Fruit fly (Drosophila melanogaster) whole organism, embryonic: ENCODE measurements around the gene ArgRS-m.

ENCODE experiments used
- Antp ChIP-seq: fragments of 200-800 bp; sonication (Bioruptor generic); optimal IDR thresholded peaks from 3 replicates; lab custom pipeline; 2016; ENCODE audit warnings: missing biosample characterization, missing genetic modification characterization
- Bdp1 ChIP-seq: fragments of 200-800 bp; sonication (Bioruptor generic); optimal IDR thresholded peaks from 3 replicates; lab custom pipeline; 2016; ENCODE audit warnings: missing biosample characterization, missing genetic modification characterization
- Bgb ChIP-seq: fragments of 200-800 bp; sonication (Bioruptor generic); IDR thresholded peaks from 2 replicates; pipeline ENCODE4 v1.3.6; 2022; ENCODE audit warnings: missing biosample characterization, missing genetic modification characterization; ENCODE audit not compliant: partially characterized antibody
- CG11696 ChIP-seq: fragments of 200-800 bp; sonication (Bioruptor generic); IDR thresholded peaks from 2 replicates; pipeline ENCODE4 v1.3.6; 2022; ENCODE audit warnings: missing biosample characterization, missing genetic modification characterization
- CG13775 ChIP-seq: fragments of 200-800 bp; sonication (Bioruptor generic); optimal IDR thresholded peaks from 3 replicates; lab custom pipeline; 2017; ENCODE audit warnings: missing biosample characterization, mild to moderate bottlenecking, missing genetic modification characterization
- CG14860 ChIP-seq: fragments of 200-800 bp; sonication (Bioruptor generic); IDR thresholded peaks from 3 replicates; pipeline ENCODE4 v1.3.6; 2022; ENCODE audit warnings: missing biosample characterization, missing genetic modification characterization; ENCODE audit not compliant: partially characterized antibody
- CG16863 ChIP-seq: fragments of 200-800 bp; sonication (Bioruptor generic); optimal IDR thresholded peaks from 3 replicates; lab custom pipeline; 2016; ENCODE audit warnings: missing biosample characterization, missing genetic modification characterization
- CG17385 ChIP-seq: fragments of 200-800 bp; sonication (Bioruptor generic); optimal IDR thresholded peaks from 3 replicates; lab custom pipeline; 2018; ENCODE audit warnings: missing biosample characterization, mild to moderate bottlenecking, missing genetic modification characterization
- CG17802 ChIP-seq: fragments of 200-800 bp; sonication (Bioruptor generic); optimal IDR thresholded peaks from 2 replicates; lab custom pipeline; 2018; ENCODE audit warnings: missing biosample characterization, mild to moderate bottlenecking, missing genetic modification characterization, moderate library complexity
- CG3065 ChIP-seq: fragments of 200-800 bp; sonication (Bioruptor generic); optimal IDR thresholded peaks from 2 replicates; lab custom pipeline; 2016; ENCODE audit warnings: missing biosample characterization, missing genetic modification characterization
- CG6791 ChIP-seq: fragments of 200-800 bp; sonication (Bioruptor generic); IDR thresholded peaks from 3 replicates; pipeline ENCODE4 v1.3.6; 2022; ENCODE audit warnings: missing biosample characterization, missing genetic modification characterization; ENCODE audit not compliant: partially characterized antibody
- CG7556 ChIP-seq: fragments of 200-800 bp; sonication (Bioruptor generic); optimal IDR thresholded peaks from 2 replicates; lab custom pipeline; 2017; ENCODE audit warnings: missing biosample characterization, mild to moderate bottlenecking, missing genetic modification characterization
- CG8089 ChIP-seq: fragments of 200-800 bp; sonication (Bioruptor generic); optimal IDR thresholded peaks from 3 replicates; lab custom pipeline; 2016; ENCODE audit warnings: missing biosample characterization, missing genetic modification characterization
- CG8944 ChIP-seq: fragments of 200-800 bp; sonication (Bioruptor generic); optimal IDR thresholded peaks from 3 replicates; lab custom pipeline; 2016; ENCODE audit warnings: missing biosample characterization, missing genetic modification characterization
- Chrac-16 ChIP-seq: fragments of 200-800 bp; sonication (Bioruptor generic); optimal IDR thresholded peaks from 3 replicates; lab custom pipeline; 2016; ENCODE audit warnings: missing biosample characterization, missing genetic modification characterization
- Dad ChIP-seq: fragments of 200-800 bp; sonication (Bioruptor generic); optimal IDR thresholded peaks from 3 replicates; lab custom pipeline; 2016; ENCODE audit warnings: missing biosample characterization, missing genetic modification characterization
- Doc3 ChIP-seq: fragments of 200-800 bp; sonication (Bioruptor generic); IDR thresholded peaks from 3 replicates; pipeline ENCODE4 v1.3.6; 2022; ENCODE audit warnings: missing biosample characterization, missing genetic modification characterization; ENCODE audit not compliant: partially characterized antibody
- ERR ChIP-seq: fragments of 200-800 bp; sonication (Bioruptor generic); optimal IDR thresholded peaks from 2 replicates; lab custom pipeline; 2016; ENCODE audit warnings: missing biosample characterization, missing genetic modification characterization
- Elba2 ChIP-seq: fragments of 200-800 bp; sonication (Bioruptor generic); optimal IDR thresholded peaks from 3 replicates; lab custom pipeline; 2016; ENCODE audit warnings: missing biosample characterization, missing genetic modification characterization
- Hr51 ChIP-seq, 2 experiments: fragments of 200-800 bp; sonication (Bioruptor generic); optimal IDR thresholded peaks; 2 replicates in 1 of 2; 3 replicates in 1 of 2; lab custom pipeline; 2016 to 2018; ENCODE audit warnings: missing biosample characterization in 2 of 2, missing genetic modification characterization in 2 of 2, mild to moderate bottlenecking in 1 of 2, moderate library complexity in 1 of 2
- MBD-R2 ChIP-seq: fragments of 200-800 bp; sonication (Bioruptor generic); IDR thresholded peaks from 2 replicates; pipeline ENCODE4 v1.3.6; 2022; ENCODE audit warnings: missing biosample characterization, missing genetic modification characterization
- Max ChIP-seq: fragments of 200-800 bp; sonication (Bioruptor generic); optimal IDR thresholded peaks from 2 replicates; lab custom pipeline; 2016; ENCODE audit warnings: missing biosample characterization, mild to moderate bottlenecking, missing genetic modification characterization
- Neu2 ChIP-seq: fragments of 200-800 bp; sonication (Bioruptor generic); optimal IDR thresholded peaks from 3 replicates; lab custom pipeline; 2016; ENCODE audit warnings: missing biosample characterization, missing genetic modification characterization, borderline replicate concordance
- Optix ChIP-seq: fragments of 200-800 bp; sonication (Bioruptor generic); IDR thresholded peaks from 3 replicates; pipeline ENCODE4 v1.3.6; 2022; ENCODE audit warnings: missing biosample characterization, missing genetic modification characterization
- PHDP ChIP-seq: fragments of 200-800 bp; sonication (Bioruptor generic); optimal IDR thresholded peaks from 3 replicates; lab custom pipeline; 2018; ENCODE audit warnings: missing biosample characterization, mild to moderate bottlenecking, missing genetic modification characterization, moderate library complexity
- Pdp1 ChIP-seq, 2 experiments: fragments of 200-800 bp; sonication (Bioruptor generic); optimal IDR thresholded peaks; 3 replicates each; lab custom pipeline; 2016; ENCODE audit warnings: missing biosample characterization in 2 of 2, missing genetic modification characterization in 2 of 2, mild to moderate bottlenecking in 1 of 2, moderate library complexity in 1 of 2
- Ravus ChIP-seq: fragments of 200-800 bp; sonication (Bioruptor generic); IDR thresholded peaks from 2 replicates; pipeline ENCODE4 v1.3.6; 2022; ENCODE audit warnings: missing biosample characterization, missing genetic modification characterization
- Six4 ChIP-seq: fragments of 200-800 bp; sonication (Bioruptor generic); optimal IDR thresholded peaks from 2 replicates; lab custom pipeline; 2016; ENCODE audit warnings: missing biosample characterization, missing genetic modification characterization
- al ChIP-seq: fragments of 200-800 bp; sonication (Bioruptor generic); IDR thresholded peaks from 2 replicates; pipeline ENCODE4 v1.3.6; 2022; ENCODE audit warnings: missing biosample characterization, missing genetic modification characterization
- amos ChIP-seq: fragments of 200-800 bp; sonication (Bioruptor generic); IDR thresholded peaks from 2 replicates; pipeline ENCODE4 v1.3.6; 2022; ENCODE audit warnings: missing biosample characterization, missing genetic modification characterization; ENCODE audit not compliant: partially characterized antibody
- ase ChIP-seq: fragments of 200-800 bp; sonication (Bioruptor generic); IDR thresholded peaks from 3 replicates; pipeline ENCODE4 v1.3.6; 2022; ENCODE audit warnings: missing biosample characterization, missing genetic modification characterization
- ash1 ChIP-seq: fragments of 200-800 bp; sonication (Bioruptor generic); optimal IDR thresholded peaks from 2 replicates; lab custom pipeline; 2018; ENCODE audit warnings: missing biosample characterization, mild to moderate bottlenecking, missing genetic modification characterization
- bab2 ChIP-seq: fragments of 200-800 bp; sonication (Bioruptor generic); optimal IDR thresholded peaks from 2 replicates; lab custom pipeline; 2016; ENCODE audit warnings: missing biosample characterization, missing genetic modification characterization
- bigmax ChIP-seq: fragments of 200-800 bp; sonication (Bioruptor generic); optimal IDR thresholded peaks from 2 replicates; lab custom pipeline; 2018; ENCODE audit warnings: missing biosample characterization, mild to moderate bottlenecking, missing genetic modification characterization
- chif ChIP-seq, 2 experiments: fragments of 200-800 bp; sonication (Bioruptor generic); optimal IDR thresholded peaks; 3 replicates each; lab custom pipeline; 2016; ENCODE audit warnings: missing biosample characterization in 2 of 2, missing genetic modification characterization in 2 of 2
- emc ChIP-seq: fragments of 200-800 bp; sonication (Bioruptor generic); optimal IDR thresholded peaks from 2 replicates; lab custom pipeline; 2016; ENCODE audit warnings: missing biosample characterization, missing genetic modification characterization
- gcm ChIP-seq: fragments of 200-800 bp; sonication (Bioruptor generic); optimal IDR thresholded peaks from 2 replicates; lab custom pipeline; 2019; ENCODE audit warnings: missing biosample characterization, mild to moderate bottlenecking, missing genetic modification characterization, moderate library complexity
- gfzf ChIP-seq: fragments of 200-800 bp; sonication (Bioruptor generic); optimal IDR thresholded peaks from 2 replicates; lab custom pipeline; 2016; ENCODE audit warnings: missing biosample characterization, mild to moderate bottlenecking, missing genetic modification characterization, moderate library complexity
- hbn ChIP-seq: fragments of 200-800 bp; sonication (Bioruptor generic); IDR thresholded peaks from 2 replicates; pipeline ENCODE4 v1.3.6; 2022; ENCODE audit warnings: missing biosample characterization, missing genetic modification characterization; ENCODE audit not compliant: partially characterized antibody
- lbe ChIP-seq: fragments of 200-800 bp; sonication (Bioruptor generic); optimal IDR thresholded peaks from 2 replicates; lab custom pipeline; 2016; ENCODE audit warnings: missing biosample characterization, mild to moderate bottlenecking, missing genetic modification characterization
- pho ChIP-seq: fragments of 200-800 bp; sonication (Bioruptor generic); optimal IDR thresholded peaks from 2 replicates; lab custom pipeline; 2016; ENCODE audit warnings: missing biosample characterization, missing genetic modification characterization
- shn ChIP-seq: fragments of 200-800 bp; sonication (Bioruptor generic); optimal IDR thresholded peaks from 3 replicates; lab custom pipeline; 2016; ENCODE audit warnings: missing biosample characterization, missing genetic modification characterization
- slbo ChIP-seq: fragments of 200-800 bp; sonication (Bioruptor generic); IDR thresholded peaks from 2 replicates; pipeline ENCODE4 v1.3.6; 2022; ENCODE audit warnings: missing biosample characterization, missing genetic modification characterization
- slp2 ChIP-seq: fragments of 200-800 bp; sonication (Bioruptor generic); optimal IDR thresholded peaks from 2 replicates; lab custom pipeline; 2016; ENCODE audit warnings: missing biosample characterization, missing genetic modification characterization
- tap ChIP-seq: fragments of 200-800 bp; optimal IDR thresholded peaks from 3 replicates; lab custom pipeline; 2019; ENCODE audit warnings: missing biosample characterization, mild to moderate bottlenecking, missing genetic modification characterization, moderate library complexity
- tgo ChIP-seq: fragments of 200-800 bp; sonication (Bioruptor generic); IDR thresholded peaks from 3 replicates; pipeline ENCODE4 v1.3.6; 2022; ENCODE audit warnings: missing biosample characterization, missing genetic modification characterization
- vnd ChIP-seq: fragments of 200-800 bp; sonication (Bioruptor generic); IDR thresholded peaks from 3 replicates; pipeline ENCODE4 v1.3.6; 2022; ENCODE audit warnings: missing biosample characterization, missing genetic modification characterization; ENCODE audit not compliant: partially characterized antibody
- zf30C ChIP-seq: fragments of 200-800 bp; sonication (Bioruptor generic); optimal IDR thresholded peaks from 3 replicates; lab custom pipeline; 2018; ENCODE audit warnings: missing biosample characterization, mild to moderate bottlenecking, missing genetic modification characterization

Gene ArgRS-m

dm6 chr3R:7902313-7902872 is 15.5 kb downstream of the ArgRS-m start, which contains the start of gene mRpS9 (continued):
- TF ChIP-seq CG17385 (GFP tag; lab: Kevin White, UChicago): peak; percentile 97
- TF ChIP-seq Ravus (GFP tag; lab: Robert Waterston, UW): no peak
- TF ChIP-seq Six4 (GFP tag; lab: Kevin White, UChicago): no peak
- TF ChIP-seq gfzf (GFP tag; lab: Kevin White, UChicago): peak; percentile 12
- no peak for TF ChIP-seq CG7556 (GFP tag; lab: Kevin White, UChicago)
- TF ChIP-seq, all 482 proteins: peak for 19

dm6 chr3R:7907311-7907710 is 20.5 kb downstream of the ArgRS-m start, which contains the start of the genes Taf7 and EMC1:
Gene Taf7, plus strand, starts transcription at chr3R:7907333.
Gene EMC1, minus strand, starts transcription at chr3R:7907363.
- TF ChIP-seq CG14860: peak; percentile 96
- TF ChIP-seq Doc3 (GFP tag; lab: Robert Waterston, UW): peak; percentile 89
- peak; percentile 22 for TF ChIP-seq Chrac-16 (GFP tag; lab: Kevin White, UChicago)
- peak; percentile 26 for TF ChIP-seq Bdp1 (GFP tag; lab: Kevin White, UChicago)
- 0 out of 2 replicates have a peak, but pooled peaks have one; percentile 17 for TF ChIP-seq al (GFP tag; lab: Robert Waterston, UW)
- no peak for TF ChIP-seq bigmax (GFP tag; lab: Kevin White, UChicago)
- peak; percentile 87 for TF ChIP-seq CG17802 (tag; lab: Kevin White, UChicago)
- peak; percentile 88 for TF ChIP-seq amos (GFP tag; lab: Robert Waterston, UW)
- no peak for TF ChIP-seq CG11696
- peak; percentile 46 for TF ChIP-seq CG8944
- peak; percentile 69 for TF ChIP-seq shn
- peak; percentile 19 for TF ChIP-seq CG16863 (GFP tag; lab: Kevin White, UChicago)
- TF ChIP-seq bab2 (GFP tag; lab: Kevin White, UChicago): peak; percentile 38
- TF ChIP-seq vnd (GFP tag; lab: Robert Waterston, UW): peak; percentile 98
- TF ChIP-seq zf30C (GFP tag; lab: Kevin White, UChicago): no peak
- TF ChIP-seq emc: peak; percentile 17
- TF ChIP-seq PHDP (tag; lab: Kevin White, UChicago): no peak
- TF ChIP-seq gcm (GFP tag; lab: Kevin White, UChicago): no peak
- TF ChIP-seq tap (tag; lab: Kevin White, UChicago): no peak
- peak; percentile 91 for TF ChIP-seq CG6791
- TF ChIP-seq Max (GFP tag; lab: Kevin White, UChicago): peak; percentile 46
- peak; percentile 52 for TF ChIP-seq slbo (GFP tag; lab: Robert Waterston, UW)
- TF ChIP-seq Elba2 (GFP tag; lab: Kevin White, UChicago): peak; percentile 68
- peak; percentile 7 to 48 for TF ChIP-seq chif (GFP tag; optimal IDR thresholded peaks at IDR 0.05; lab: Kevin White, UChicago)
- TF ChIP-seq Optix: no peak
- peak; percentile 75 for TF ChIP-seq MBD-R2
- TF ChIP-seq tgo (GFP tag; lab: Robert Waterston, UW): 0 out of 3 replicates have a peak, but pooled peaks have one; percentile 17
- peak; percentile 87 for TF ChIP-seq Bgb (GFP tag; lab: Robert Waterston, UW)
- no peak for TF ChIP-seq lbe (GFP tag; lab: Kevin White, UChicago)
- TF ChIP-seq ERR: no peak
- no peak for TF ChIP-seq CG3065 (GFP tag; lab: Kevin White, UChicago)
- TF ChIP-seq Hr51 (GFP tag; optimal IDR thresholded peaks at IDR 0.05; lab: Kevin White, UChicago): peak in 1 of 2 experiments; percentile 49
- TF ChIP-seq Pdp1 (GFP tag; optimal IDR thresholded peaks at IDR 0.05; lab: Kevin White, UChicago): peak; percentile 29 to 52
- peak; percentile 70 for TF ChIP-seq CG13775 (GFP tag; lab: Kevin White, UChicago)
- peak; percentile 51 for TF ChIP-seq Antp (GFP tag; lab: Kevin White, UChicago)
- no peak for TF ChIP-seq ase (GFP tag; lab: Robert Waterston, UW)
- TF ChIP-seq slp2 (GFP tag; lab: Kevin White, UChicago): peak; percentile 10
- TF ChIP-seq Dad: peak; percentile 16
- no peak for TF ChIP-seq ash1
- TF ChIP-seq hbn (GFP tag; lab: Robert Waterston, UW): peak; percentile 90
- TF ChIP-seq Neu2: peak; percentile 46
- TF ChIP-seq pho (GFP tag; lab: Kevin White, UChicago): peak; percentile 64
- peak; percentile 24 for TF ChIP-seq CG8089 (GFP tag; lab: Kevin White, UChicago)
